Fruit fly (Drosophila melanogaster) whole organism: ENCODE data around the gene TBC1D5.

Source experiments
- CG8478 ChIP-seq: fragments of >200 bp; optimal IDR thresholded peaks from 2 replicates; lab custom pipeline; 2018; ENCODE audit warnings: inconsistent platforms
- Dll ChIP-seq: fragments of >200 bp; optimal IDR thresholded peaks from 2 replicates; lab custom pipeline; 2017
- EcR ChIP-seq, 2 experiments: fragments of >200 bp; optimal IDR thresholded peaks; 2 replicates each; lab custom pipeline; 2017; ENCODE audit warnings: missing biosample characterization in 2 of 2, missing genetic modification characterization in 2 of 2, missing genetic modification reagents in 2 of 2
- pan ChIP-seq: fragments of >200 bp; optimal IDR thresholded peaks from 2 replicates; lab custom pipeline; 2017
- psq ChIP-seq: fragments of >200 bp; optimal IDR thresholded peaks from 2 replicates; lab custom pipeline; 2017
- usp ChIP-seq: fragments of >200 bp; optimal IDR thresholded peaks from 2 replicates; lab custom pipeline; 2017; ENCODE audit warnings: missing biosample characterization, missing genetic modification characterization, mixed read lengths

DNA sequence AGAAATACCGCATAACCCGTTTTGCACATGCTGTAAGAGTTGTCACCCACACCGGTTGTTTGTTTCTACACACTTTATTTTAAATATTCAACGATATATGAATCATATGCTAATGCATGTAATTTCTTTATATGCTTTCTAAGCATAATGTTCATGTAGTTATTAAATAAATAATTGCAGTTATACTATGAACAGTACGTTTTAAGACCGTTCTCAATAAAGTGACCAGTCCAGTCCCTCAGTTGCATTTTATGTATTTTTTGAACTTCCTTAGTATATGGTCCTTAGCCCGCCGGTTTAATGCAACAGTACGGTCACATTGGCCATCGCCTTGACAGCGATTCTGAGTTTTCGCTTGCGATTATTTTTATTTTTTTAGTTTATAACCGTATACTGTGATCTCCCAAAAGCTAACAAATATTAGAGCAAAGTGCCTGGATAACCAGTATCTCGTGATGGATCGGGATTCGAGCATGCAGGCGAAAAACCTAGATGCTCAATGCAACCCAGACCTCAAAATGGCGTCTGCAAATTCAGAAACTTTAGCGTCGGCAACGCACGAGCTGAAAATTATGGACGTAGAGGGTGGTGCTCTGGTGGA is 7.7 kb downstream of the TBC1D5 start, which contains the start of gene Ravus:
- no peak for TF ChIP-seq Dll (lab: Kevin White, UChicago)
- TF ChIP-seq CG8478 (lab: Kevin White, UChicago) = no peak
- no peak for TF ChIP-seq psq (lab: Kevin White, UChicago)
- TF ChIP-seq pan (lab: Kevin White, UChicago) = no peak
- TF ChIP-seq usp (GFP tag; lab: Kevin White, UChicago) = no peak
- TF ChIP-seq EcR (GFP tag; optimal IDR thresholded peaks at IDR 0.05; lab: Kevin White, UChicago) = no peak
